Worm (Caenorhabditis elegans): ENCODE data around the gene praf-3.

DNA sequence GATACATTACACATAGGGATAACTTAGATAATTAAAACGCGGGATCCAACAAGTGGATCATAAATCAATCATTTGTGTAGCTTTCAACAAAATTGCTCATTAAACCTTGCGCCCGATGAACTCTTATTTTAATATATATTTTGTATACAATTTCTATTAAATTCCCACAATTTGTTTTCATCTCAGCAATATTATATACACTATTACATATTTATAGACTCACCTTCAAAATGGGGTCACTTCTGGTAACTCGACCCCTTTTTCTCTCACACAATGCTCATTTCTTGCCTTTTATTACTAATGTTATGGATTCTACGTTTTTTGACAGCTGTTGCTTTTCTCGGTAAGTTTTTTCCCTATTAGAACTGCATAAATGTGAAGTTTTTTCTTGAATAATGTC, 40.1 kb upstream of the praf-3 start, which contains the start of gene lgc-6:
- TF ChIP-seq nhr-76 (tag; optimal IDR thresholded peaks at IDR 0.05) (no peak), ceh-82 (tag; optimal IDR thresholded peaks at IDR 0.05) (no peak), pqm-1 (tag; optimal IDR thresholded peaks at IDR 0.05) (no peak), ztf-11 (tag; optimal IDR thresholded peaks at IDR 0.05) (no peak)
